Worm (Caenorhabditis elegans): ENCODE measurements around the gene R04D3.2.

The R04D3.2 gene

DNA sequence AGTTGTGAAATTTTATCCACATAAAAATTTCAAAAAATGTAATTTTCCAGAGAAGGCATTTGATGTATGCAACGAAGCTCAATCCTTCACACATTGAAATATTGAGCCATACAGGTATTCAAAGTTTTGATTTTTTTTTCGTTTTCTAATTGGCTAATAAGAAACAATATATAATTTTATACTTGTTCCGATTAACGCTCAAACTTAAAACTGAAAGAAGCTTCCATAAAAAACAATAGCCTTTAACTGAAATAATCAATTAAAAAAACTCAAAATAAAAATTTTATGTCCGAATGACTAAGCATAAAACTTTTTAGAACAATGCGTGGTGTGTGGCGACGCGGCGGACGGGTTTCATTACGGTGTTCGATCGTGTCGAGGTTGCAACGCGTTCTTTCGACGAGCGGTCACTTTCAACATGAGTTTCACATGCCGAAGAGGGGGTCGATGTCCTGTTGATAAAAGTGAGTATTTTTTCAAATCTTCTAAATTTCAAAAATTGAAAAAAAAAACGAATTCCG is 34.5 kb downstream of the R04D3.2 start, which contains the start of gene nhr-32:
TSS of gene nhr-32 (plus strand) at position 51 of the 521 bp plus-strand sequence.
- TF ChIP-seq hlh-30 (tag; optimal IDR thresholded peaks at IDR 0.05; ENCODE audit: insufficient read depth): peak; percentile 28
- TF ChIP-seq mxl-3 (GFP tag; optimal IDR thresholded peaks at IDR 0.05): peak; percentile 23
- peak in 1 of 2 experiments; percentile 89 for TF ChIP-seq unc-62 (GFP tag; optimal IDR thresholded peaks at IDR 0.05 in 1 of 2)
- TF ChIP-seq unc-62 (tag; optimal IDR thresholded peaks at IDR 0.05): no peak
- no peak for TF ChIP-seq duxl-1 (tag; optimal IDR thresholded peaks at IDR 0.05; ENCODE audit: poor library complexity)
- peak; percentile 24 for TF ChIP-seq dmd-6 (GFP tag; IDR thresholded peaks at IDR 0.05)
- TF ChIP-seq gei-8 (GFP tag; optimal IDR thresholded peaks at IDR 0.05): no peak
- peak; percentile 19 for TF ChIP-seq mes-2 (tag; optimal IDR thresholded peaks at IDR 0.05; ENCODE audit: poor library complexity, severe bottlenecking)
- no peak for TF ChIP-seq snpc-4 (tag; optimal IDR thresholded peaks at IDR 0.05)
- peak in 1 of 2 experiments; percentile 22 for TF ChIP-seq mdl-1 (tag; optimal IDR thresholded peaks at IDR 0.05)
- TF ChIP-seq sdz-12 (GFP tag; optimal IDR thresholded peaks at IDR 0.05): no peak
- peak; percentile 58 for TF ChIP-seq aha-1 (tag)
- TF ChIP-seq daf-19 (GFP tag; conservative IDR thresholded peaks at IDR 0.05): no peak
- TF ChIP-seq ama-1 (optimal IDR thresholded peaks at IDR 0.05): no peak
- no peak for TF ChIP-seq zip-2 (tag; optimal IDR thresholded peaks at IDR 0.05)

DNA sequence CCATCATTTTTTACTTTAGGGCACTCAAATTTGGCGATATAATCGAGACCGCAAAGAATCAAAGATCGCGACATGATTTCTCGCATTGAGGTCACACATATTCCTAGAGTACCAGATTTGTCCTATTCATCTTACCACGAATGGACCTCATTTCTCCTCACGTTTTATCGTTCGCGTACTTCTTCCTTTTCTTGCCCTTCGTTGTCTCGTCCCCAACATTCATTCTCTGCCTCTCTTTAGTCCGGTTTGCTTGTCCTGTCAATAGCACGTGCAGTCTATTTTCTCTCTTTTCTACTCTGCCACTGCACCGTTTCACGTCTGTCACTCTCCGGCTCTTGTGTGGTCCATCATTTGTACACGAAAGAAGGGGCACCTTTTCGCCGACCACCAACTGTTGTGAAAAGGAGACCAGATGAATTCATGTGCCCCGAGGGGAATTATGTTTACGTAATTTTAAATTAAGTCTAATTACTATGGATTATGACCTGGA is 35.0 kb downstream of the R04D3.2 start:
- TF ChIP-seq nhr-77 (tag; optimal IDR thresholded peaks at IDR 0.05): peak; percentile 55
- TF ChIP-seq nhr-28 (tag; optimal IDR thresholded peaks at IDR 0.05): peak; percentile 74
- no peak for TF ChIP-seq daf-8 (GFP tag; IDR thresholded peaks at IDR 0.05)
- peak; percentile 55 for TF ChIP-seq rbr-2 (tag; optimal IDR thresholded peaks at IDR 0.05)
- TF ChIP-seq lin-15B (tag; optimal IDR thresholded peaks at IDR 0.05): no peak
- peak in 1 of 2 experiments; percentile 69 for TF ChIP-seq hif-1 (tag; optimal IDR thresholded peaks at IDR 0.05)
- peak; percentile 73 for TF ChIP-seq nhr-10 (tag; optimal IDR thresholded peaks at IDR 0.05)
- peak; percentile 50 for TF ChIP-seq aha-1 (tag)
- TF ChIP-seq nhr-6 (tag; optimal IDR thresholded peaks at IDR 0.05): peak; percentile 61
- peak; percentile 81 for TF ChIP-seq mep-1 (tag; optimal IDR thresholded peaks at IDR 0.05)
- peak; percentile 52 for TF ChIP-seq T26A8.4 (GFP tag; IDR thresholded peaks at IDR 0.05)
- peak in 1 of 2 experiments; percentile 57 for TF ChIP-seq daf-16 (GFP tag; optimal IDR thresholded peaks at IDR 0.05)
- TF ChIP-seq daf-16 (tag; optimal IDR thresholded peaks at IDR 0.05): peak; percentile 77
- TF ChIP-seq lin-39 (tag; optimal IDR thresholded peaks at IDR 0.05): no peak
- peak; percentile 35 for TF ChIP-seq dve-1 (tag; optimal IDR thresholded peaks at IDR 0.05; ENCODE audit: insufficient read depth)
- TF ChIP-seq mdl-1 (tag; optimal IDR thresholded peaks at IDR 0.05): peak; percentile 85 to 99
- TF ChIP-seq nhr-11 (tag; optimal IDR thresholded peaks at IDR 0.05): peak; percentile 87
- peak; percentile 70; the same call in 1 of the 2 replicates for TF ChIP-seq lin-1 (GFP tag; IDR thresholded peaks at IDR 0.05)
- TF ChIP-seq ztf-11 (tag; optimal IDR thresholded peaks at IDR 0.05): no peak
- peak; percentile 86 for TF ChIP-seq hlh-11 (tag; optimal IDR thresholded peaks at IDR 0.05)
- no peak for TF ChIP-seq Y48G9A.11 (GFP tag; IDR thresholded peaks at IDR 0.05)
- TF ChIP-seq php-3 (GFP tag; IDR thresholded peaks at IDR 0.05): no peak
- no peak for TF ChIP-seq fos-1 (tag; optimal IDR thresholded peaks at IDR 0.05)
- peak; percentile 7 to 55 for TF ChIP-seq lsy-2 (tag; optimal IDR thresholded peaks at IDR 0.05)
- TF ChIP-seq hmg-1.1 (GFP tag; IDR thresholded peaks at IDR 0.05): peak; percentile 70
- TF ChIP-seq ctbp-1 (GFP tag; IDR thresholded peaks at IDR 0.05): 0 out of 2 replicates have a peak, but pooled peaks have one; percentile 46
- no peak for TF ChIP-seq lir-3 (tag; optimal IDR thresholded peaks at IDR 0.05)
- peak; percentile 86 for TF ChIP-seq mxl-3 (GFP tag; optimal IDR thresholded peaks at IDR 0.05)
- peak; percentile 22 for TF ChIP-seq nhr-48 (tag; optimal IDR thresholded peaks at IDR 0.05)
- no peak for TF ChIP-seq nhr-76 (tag; optimal IDR thresholded peaks at IDR 0.05)
- TF ChIP-seq mes-2 (tag; optimal IDR thresholded peaks at IDR 0.05; ENCODE audit: poor library complexity, severe bottlenecking): peak; percentile 68
- peak; percentile 93 for TF ChIP-seq hlh-30 (tag; optimal IDR thresholded peaks at IDR 0.05; ENCODE audit: insufficient read depth)
- peak in 1 of 2 experiments; percentile 99 for TF ChIP-seq unc-62 (GFP tag; optimal IDR thresholded peaks at IDR 0.05 in 1 of 2)
- no peak for TF ChIP-seq unc-62 (tag; optimal IDR thresholded peaks at IDR 0.05)
- TF ChIP-seq dmd-6 (GFP tag; IDR thresholded peaks at IDR 0.05): peak; percentile 74
- 0 out of 2 replicates have a peak, but pooled peaks have one; percentile 44 for TF ChIP-seq tra-1 (GFP tag; IDR thresholded peaks at IDR 0.05)
- TF ChIP-seq ztf-7 (tag; optimal IDR thresholded peaks at IDR 0.05): peak; percentile 35
- peak; percentile 44; the same call in 1 of the 2 replicates for TF ChIP-seq arid-1 (GFP tag; conservative IDR thresholded peaks at IDR 0.05)
- TF ChIP-seq pha-4 (GFP tag; IDR thresholded peaks at IDR 0.05): no peak
- peak; percentile 49 for TF ChIP-seq pha-4 (tag; optimal IDR thresholded peaks at IDR 0.05)
